Worm (Caenorhabditis elegans) whole organism, midembryonic: ENCODE measurements around the gene C08F11.10.
"Not testable (repeated sequence)": the region's sequence is repeated elsewhere in the genome, so short reads cannot be mapped to it uniquely, and the experiment has no call there.

Experiments
- T22C8.4 ChIP-seq: fragments of 200-800 bp; sonication (Bioruptor generic); IDR thresholded peaks from 2 replicates; pipeline ENCODE4 v1.3.6; 2022; ENCODE audit warnings: missing genetic modification characterization, missing compliant biosample characterization
- cog-1 ChIP-seq: sonication (generic microtip); optimal IDR thresholded peaks from 2 replicates; lab custom pipeline; 2016; ENCODE audit warnings: missing genetic modification characterization, missing compliant biosample characterization
- flt-1 ChIP-seq: fragments of 200-800 bp; sonication (Bioruptor generic); IDR thresholded peaks from 2 replicates; pipeline ENCODE4 v1.3.6; 2022; ENCODE audit warnings: missing genetic modification characterization, missing compliant biosample characterization
- klf-2 ChIP-seq: fragments of 200-800 bp; sonication (Bioruptor generic); conservative IDR thresholded peaks from 2 replicates; pipeline ENCODE4 v1.3.6; 2022; ENCODE audit warnings: missing genetic modification reagents, missing genetic modification characterization, missing compliant biosample characterization
- ref-1 ChIP-seq: fragments of 200-800 bp; sonication (Bioruptor generic); conservative IDR thresholded peaks from 2 replicates; pipeline ENCODE4 v1.3.6; 2022; ENCODE audit warnings: missing genetic modification reagents, missing genetic modification characterization, missing compliant biosample characterization
- tab-1 ChIP-seq: fragments of 200-800 bp; sonication (Bioruptor generic); IDR thresholded peaks from 2 replicates; pipeline ENCODE4 v1.3.6; 2022; ENCODE audit warnings: missing genetic modification characterization, missing compliant biosample characterization

DNA sequence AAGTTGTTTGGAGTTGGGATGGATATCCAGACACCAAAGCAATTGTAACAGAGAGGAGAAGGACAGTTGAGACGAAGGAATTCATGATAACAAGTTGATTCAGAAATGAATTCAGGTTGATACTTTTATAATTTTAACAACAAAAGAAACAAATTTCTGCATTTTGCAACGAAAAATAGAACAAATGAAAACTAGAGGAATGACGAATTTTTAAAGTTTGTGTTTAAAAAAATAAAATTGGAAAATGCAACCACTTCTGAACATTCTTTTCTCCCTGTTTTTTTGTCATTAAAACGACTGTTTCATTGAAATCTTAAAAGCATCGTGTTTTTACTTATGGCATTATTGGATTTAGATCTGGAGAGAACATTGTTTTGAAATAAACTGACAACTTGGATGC, 2.4 kb upstream of the C08F11.10 start, which contains the start of gene C08F11.12:
- not testable (repeated sequence) for TF ChIP-seq tab-1; klf-2 (GFP tag; lab: Robert Waterston, UW); T22C8.4; flt-1 (GFP tag; lab: Robert Waterston, UW); ref-1; cog-1 (tag; lab: Kevin White, UChicago)
